Fruit fly (Drosophila melanogaster): ENCODE results near the gene CG13042.

CG13042 gene

DNA sequence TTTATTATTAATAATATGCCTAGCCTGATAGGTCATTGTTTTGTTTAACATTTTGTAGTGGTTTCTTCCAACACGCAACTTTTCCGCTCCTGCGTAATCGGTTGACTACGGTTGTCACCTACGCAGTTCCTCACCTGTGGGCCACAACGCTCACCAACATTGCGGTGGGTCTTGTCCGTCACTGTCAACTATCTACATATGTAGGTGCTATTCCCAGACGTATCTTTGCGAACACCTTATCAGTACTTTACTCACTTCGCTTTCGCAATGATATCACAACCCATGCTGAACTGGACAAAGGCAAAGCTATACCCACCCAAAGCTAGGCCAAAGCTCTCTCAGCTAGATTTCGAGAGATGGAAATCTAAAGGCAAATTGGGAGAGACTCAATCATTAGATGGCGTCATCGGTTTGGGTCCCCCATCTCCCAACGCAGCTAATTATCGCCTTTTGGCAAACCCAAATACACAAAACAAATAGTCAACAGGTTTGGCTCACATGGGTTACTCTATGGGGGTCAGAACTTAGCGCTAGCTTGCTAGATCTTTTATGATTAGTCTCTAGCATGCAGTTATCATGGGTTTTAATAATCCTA, 48.0 kb upstream of the CG13042 start (continued):
- TF ChIP-seq CG17802 (tag; optimal IDR thresholded peaks at IDR 0.05) (no peak), CG3847 (GFP tag; IDR thresholded peaks at IDR 0.05) (no peak), CG12155 (GFP tag; optimal IDR thresholded peaks at IDR 0.05) (no peak), luna (GFP tag; optimal IDR thresholded peaks at IDR 0.05) (no peak), salm (tag; optimal IDR thresholded peaks at IDR 0.05) (no peak), Rx (GFP tag; IDR thresholded peaks at IDR 0.05) (no peak), nmo (GFP tag; optimal IDR thresholded peaks at IDR 0.05) (no peak), toy (GFP tag; IDR thresholded peaks at IDR 0.05) (no peak), Mrtf (GFP tag; IDR thresholded peaks at IDR 0.05) (no peak), CG7987 (GFP tag; optimal IDR thresholded peaks at IDR 0.05) (no peak), maf-S (GFP tag; optimal IDR thresholded peaks at IDR 0.05) (no peak), usp (GFP tag; optimal IDR thresholded peaks at IDR 0.05) (no peak), aop (GFP tag; IDR thresholded peaks at IDR 0.05) (no peak)

DNA sequence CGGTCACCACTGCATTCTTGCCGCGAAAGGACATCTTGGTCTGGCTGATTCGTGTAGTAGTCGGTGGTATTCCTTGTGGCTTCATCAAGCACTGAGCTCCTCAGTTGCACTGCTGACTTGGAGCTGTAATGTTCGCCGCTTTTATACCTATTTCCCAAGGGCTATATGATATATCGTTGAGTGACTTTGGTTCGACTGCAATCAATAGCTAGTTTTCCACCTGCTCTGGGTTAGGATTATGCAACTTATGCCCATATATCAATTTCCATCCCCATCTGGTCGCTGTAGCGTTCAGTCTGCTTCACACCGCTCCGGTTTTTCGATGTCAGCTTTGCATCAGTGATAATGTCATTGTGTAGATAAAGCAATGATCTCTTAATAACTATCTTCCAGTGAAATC, 45.9 kb upstream of the CG13042 start, which contains the start of gene Pdh:
Pdh (minus strand) TSS at position 101 of the 400 bp plus-strand sequence.
- TF ChIP-seq Pdp1 (GFP tag; optimal IDR thresholded peaks at IDR 0.05): peak in 1 of 2 experiments; percentile 0
- TF ChIP-seq Lpt (GFP tag; optimal IDR thresholded peaks at IDR 0.05): no peak
- TF ChIP-seq Med (GFP tag): peak; percentile 57

DNA sequence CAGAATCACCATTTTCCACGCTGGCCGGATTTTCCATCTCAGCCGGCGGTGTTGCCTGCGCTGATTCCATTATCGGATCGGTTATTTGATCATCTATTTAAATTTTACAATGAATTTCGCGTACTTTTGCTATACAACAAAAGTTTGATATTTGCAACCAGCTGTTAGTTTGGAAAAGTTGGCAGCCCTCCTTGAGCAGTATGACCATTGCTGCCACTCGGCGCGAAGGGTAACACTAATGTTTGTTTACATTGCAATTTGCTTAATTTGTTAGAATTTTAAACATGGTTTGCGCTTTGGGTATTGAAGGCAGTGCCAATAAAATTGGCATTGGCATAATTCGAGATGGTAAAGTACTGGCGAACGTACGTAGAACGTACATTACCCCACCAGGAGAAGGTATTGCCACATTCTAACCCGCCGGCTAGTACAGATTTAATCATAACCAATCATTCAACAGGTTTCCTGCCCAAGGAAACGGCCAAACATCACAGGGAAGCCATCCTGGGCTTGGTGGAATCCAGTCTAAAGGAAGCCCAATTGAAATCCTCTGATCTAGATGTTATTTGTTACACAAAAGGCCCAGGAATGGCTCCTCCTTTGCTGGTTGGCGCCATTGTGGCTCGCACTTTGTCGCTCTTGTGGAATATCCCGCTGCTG, 43.6 kb upstream of the CG13042 start, which contains the start of the genes Golgin104 and Tcs3:
Golgin104 (minus strand) TSS at position 182 of the 660 bp plus-strand sequence.
Tcs3 (plus strand) TSS at position 222 of the 660 bp plus-strand sequence.
- TF ChIP-seq CG18476 (GFP tag; optimal IDR thresholded peaks at IDR 0.05) (no peak), ara (GFP tag; IDR thresholded peaks at IDR 0.05) (no peak), stc (GFP tag; IDR thresholded peaks at IDR 0.05) (no peak), gfzf (GFP tag; optimal IDR thresholded peaks at IDR 0.05) (peak; percentile 69), kah (GFP tag; optimal IDR thresholded peaks at IDR 0.05) (peak; percentile 52), CG4617 (GFP tag; optimal IDR thresholded peaks at IDR 0.05; ENCODE audit: borderline replicate concordance) (peak; percentile 82), slbo (GFP tag; IDR thresholded peaks at IDR 0.05) (no peak), Ets97D (GFP tag; optimal IDR thresholded peaks at IDR 0.05) (peak; percentile 26), Fer1 (GFP tag; optimal IDR thresholded peaks at IDR 0.05) (no peak), bigmax (GFP tag; optimal IDR thresholded peaks at IDR 0.05) (peak; percentile 40), CG8478 (optimal IDR thresholded peaks at IDR 0.05) (no peak), CG7271 (tag; optimal IDR thresholded peaks at IDR 0.05) (no peak), crc (GFP tag; optimal IDR thresholded peaks at IDR 0.05) (no peak), Scr (GFP tag; IDR thresholded peaks at IDR 0.05; ENCODE audit: partially characterized antibody) (peak; percentile 38; the same call in 1 of the 2 replicates), pzg (GFP tag; optimal IDR thresholded peaks at IDR 0.05) (peak; percentile 75), stwl (tag; optimal IDR thresholded peaks at IDR 0.05) (peak; percentile 75), Hmx (GFP tag; optimal IDR thresholded peaks at IDR 0.05) (no peak), ham (GFP tag; IDR thresholded peaks at IDR 0.05) (no peak), MESR4 (GFP tag; optimal IDR thresholded peaks at IDR 0.05) (peak; percentile 56), gro (GFP tag; optimal IDR thresholded peaks at IDR 0.05) (no peak), Dp (GFP tag; optimal IDR thresholded peaks at IDR 0.05) (peak; percentile 45), zen (tag; optimal IDR thresholded peaks at IDR 0.05) (peak; percentile 73), CHES-1-like (GFP tag; optimal IDR thresholded peaks at IDR 0.05) (peak; percentile 32), CG34422 (GFP tag; IDR thresholded peaks at IDR 0.05) (peak; percentile 49; the same call in 1 of the 3 replicates), CG7928 (GFP tag; optimal IDR thresholded peaks at IDR 0.05) (no peak), btn (GFP tag; optimal IDR thresholded peaks at IDR 0.05) (no peak), cas (GFP tag; IDR thresholded peaks at IDR 0.05) (no peak), BtbVII (GFP tag; optimal IDR thresholded peaks at IDR 0.05) (no peak), B-H2 (GFP tag; optimal IDR thresholded peaks at IDR 0.05) (no peak), tll (GFP tag; optimal IDR thresholded peaks at IDR 0.05) (peak in 1 of 2 experiments; percentile 7), gsb-n (tag; optimal IDR thresholded peaks at IDR 0.05) (no peak), slp2 (GFP tag; optimal IDR thresholded peaks at IDR 0.05) (no peak)
